Worm (Caenorhabditis elegans): ENCODE data around the gene F35H10.10.

ce11 chrIV:8303668-8304067 lies 9.1 kb downstream of the F35H10.10 start, which contains the start of gene vha-5:
- TF ChIP-seq klf-2 (GFP tag; conservative IDR thresholded peaks at IDR 0.05) (no peak), med-1 (GFP tag; optimal IDR thresholded peaks at IDR 0.05; ENCODE audit: insufficient read depth) (no peak), ztf-23 (GFP tag; IDR thresholded peaks at IDR 0.05) (no peak), flt-1 (GFP tag; IDR thresholded peaks at IDR 0.05) (no peak), ztf-29 (GFP tag; IDR thresholded peaks at IDR 0.05) (no peak), tab-1 (GFP tag; IDR thresholded peaks at IDR 0.05) (no peak), cog-1 (tag; optimal IDR thresholded peaks at IDR 0.05) (no peak), T22C8.4 (GFP tag; IDR thresholded peaks at IDR 0.05) (no peak)
